Worm (Caenorhabditis elegans) whole organism, early embryonic: ENCODE data around the gene cosa-1.

Experiments
- F13C5.2 ChIP-seq: sonication (generic microtip); optimal IDR thresholded peaks from 2 replicates; lab custom pipeline; 2017; ENCODE audit warnings: mild to moderate bottlenecking, missing genetic modification characterization, inconsistent platforms, missing compliant biosample characterization
- ama-1 ChIP-seq: fragments of 150-350 bp; optimal IDR thresholded peaks from 2 replicates; lab custom pipeline; 2014
- ceh-13 ChIP-seq: fragments of 200-800 bp; sonication (Bioruptor generic); optimal IDR thresholded peaks from 2 replicates; lab custom pipeline; 2018; ENCODE audit warnings: mild to moderate bottlenecking, missing genetic modification characterization, missing compliant biosample characterization
- ceh-36 ChIP-seq: sonication (generic microtip); optimal IDR thresholded peaks from 2 replicates; lab custom pipeline; 2016; ENCODE audit warnings: missing genetic modification characterization, inconsistent platforms, missing compliant biosample characterization
- flt-1 ChIP-seq: fragments of 200-800 bp; sonication (Bioruptor generic); IDR thresholded peaks from 2 replicates; pipeline ENCODE4 v1.3.6; 2022; ENCODE audit warnings: missing genetic modification characterization, missing compliant biosample characterization
- hnd-1 ChIP-seq: sonication (generic microtip); optimal IDR thresholded peaks from 2 replicates; lab custom pipeline; 2016; ENCODE audit warnings: missing genetic modification characterization, missing compliant biosample characterization
- pes-1 ChIP-seq: fragments of 200-800 bp; sonication (Bioruptor generic); IDR thresholded peaks from 2 replicates; pipeline ENCODE4 v1.3.6; 2022; ENCODE audit warnings: missing genetic modification reagents, missing genetic modification characterization, missing compliant biosample characterization
- scrt-1 ChIP-seq: fragments of 200-800 bp; sonication (Bioruptor generic); IDR thresholded peaks from 2 replicates; pipeline ENCODE4 v1.3.6; 2022; ENCODE audit warnings: missing genetic modification characterization, missing compliant biosample characterization
- tbx-11 ChIP-seq: fragments of 200-800 bp; sonication (Bioruptor generic); IDR thresholded peaks from 2 replicates; pipeline ENCODE4 v1.3.6; 2022; ENCODE audit warnings: missing genetic modification characterization, missing compliant biosample characterization
- tbx-37 ChIP-seq: fragments of 200-800 bp; sonication (Bioruptor generic); conservative IDR thresholded peaks from 2 replicates; pipeline ENCODE4 v1.3.6; 2022; ENCODE audit warnings: missing genetic modification reagents, missing genetic modification characterization, missing compliant biosample characterization
- tra-4 ChIP-seq: sonication (generic microtip); optimal IDR thresholded peaks from 2 replicates; lab custom pipeline; 2017; ENCODE audit warnings: missing genetic modification characterization, missing compliant biosample characterization

- TF ChIP-seq tbx-37 (GFP tag; lab: Robert Waterston, UW) (no peak), tbx-11 (GFP tag; lab: Robert Waterston, UW) (no peak), F13C5.2 (tag; lab: Kevin White, UChicago) (no peak), scrt-1 (GFP tag; lab: Robert Waterston, UW) (no peak), ceh-13 (GFP tag; lab: Kevin White, UChicago) (no peak), flt-1 (no peak), ceh-36 (tag; lab: Kevin White, UChicago) (peak; percentile 76), tra-4 (tag; lab: Kevin White, UChicago) (no peak), hnd-1 (no peak), pes-1 (GFP tag; lab: Robert Waterston, UW) (no peak), ama-1 (lab: Kevin White, UChicago) (no peak)
Measured at ce11 chrIII:2683403-2683802, 42.5 kb upstream of the cosa-1 start.
